Fruit fly (Drosophila melanogaster): ENCODE measurements around the gene dia.

The dia gene

DNA sequence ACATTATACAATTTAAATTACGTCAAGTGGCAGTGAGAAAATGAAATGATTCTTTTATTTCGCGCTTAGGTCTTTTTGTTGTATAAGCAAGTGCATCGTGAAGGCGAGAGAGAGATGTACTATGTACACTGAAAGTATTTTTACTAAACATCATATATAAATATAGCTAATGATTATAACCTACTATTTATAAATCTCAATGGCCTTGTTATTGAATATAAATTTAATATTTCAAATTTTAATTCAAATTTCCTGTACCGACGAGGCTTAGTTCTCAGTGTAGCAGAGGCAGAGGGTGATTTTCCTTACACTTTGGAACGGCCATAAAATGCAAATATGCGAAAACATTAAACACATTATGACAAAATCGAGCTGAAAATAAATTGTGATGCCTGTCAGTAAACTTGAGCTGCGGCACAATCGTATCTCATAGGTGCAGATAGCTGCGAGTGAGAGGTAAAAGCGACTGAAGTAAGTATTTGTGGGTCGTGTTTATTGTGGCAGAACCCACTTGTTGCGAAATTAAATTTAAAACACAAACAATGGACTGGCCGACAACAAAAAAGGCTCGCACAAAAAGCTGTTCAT, 4.1 kb downstream of the dia start (continued):
- TF ChIP-seq Hr38 (GFP tag; optimal IDR thresholded peaks at IDR 0.05): no peak
- TF ChIP-seq Met (GFP tag; optimal IDR thresholded peaks at IDR 0.05): peak; percentile 83
- peak; percentile 29 for TF ChIP-seq CG4318 (GFP tag; optimal IDR thresholded peaks at IDR 0.05)
- peak; percentile 60 for TF ChIP-seq CG6854 (GFP tag; optimal IDR thresholded peaks at IDR 0.05)
- TF ChIP-seq Sox15 (GFP tag; optimal IDR thresholded peaks at IDR 0.05): peak; percentile 67
- TF ChIP-seq CG11294 (GFP tag; IDR thresholded peaks at IDR 0.05): peak; percentile 76
- peak; percentile 55 for TF ChIP-seq Eip93F (GFP tag; optimal IDR thresholded peaks at IDR 0.05)
- TF ChIP-seq topi (GFP tag; optimal IDR thresholded peaks at IDR 0.05): peak; percentile 84
- peak; percentile 86 for TF ChIP-seq CG6163 (GFP tag; IDR thresholded peaks at IDR 0.05)
- TF ChIP-seq Sox14 (GFP tag; optimal IDR thresholded peaks at IDR 0.05): peak; percentile 52
- TF ChIP-seq esn (GFP tag; optimal IDR thresholded peaks at IDR 0.05): peak; percentile 86
- peak; percentile 41 to 56 for TF ChIP-seq salr (GFP tag; optimal IDR thresholded peaks at IDR 0.05)
- TF ChIP-seq CG8319 (GFP tag; optimal IDR thresholded peaks at IDR 0.05): peak; percentile 69
- peak; percentile 75 for TF ChIP-seq CG32006 (GFP tag; optimal IDR thresholded peaks at IDR 0.05)
- TF ChIP-seq Sox102F (GFP tag; optimal IDR thresholded peaks at IDR 0.05): peak; percentile 77
- peak; percentile 30 for TF ChIP-seq fd85E (GFP tag; optimal IDR thresholded peaks at IDR 0.05)
- TF ChIP-seq CG11762 (GFP tag; optimal IDR thresholded peaks at IDR 0.05; ENCODE audit: insufficient read depth): peak; percentile 64
- peak; percentile 76 for TF ChIP-seq CG10631 (GFP tag; optimal IDR thresholded peaks at IDR 0.05)
- peak; percentile 41 for TF ChIP-seq Ets21C (GFP tag; optimal IDR thresholded peaks at IDR 0.05)
- TF ChIP-seq Hr39 (GFP tag; optimal IDR thresholded peaks at IDR 0.05): peak; percentile 50
- TF ChIP-seq CG8119 (GFP tag; IDR thresholded peaks at IDR 0.05): peak; percentile 79
- TF ChIP-seq Eip75B (GFP tag; optimal IDR thresholded peaks at IDR 0.05): peak; percentile 57
- peak; percentile 64 for TF ChIP-seq vri (GFP tag; optimal IDR thresholded peaks at IDR 0.05)
- peak; percentile 77 for TF ChIP-seq cyc (GFP tag; optimal IDR thresholded peaks at IDR 0.05)

- TF ChIP-seq CG11762 (GFP tag; optimal IDR thresholded peaks at IDR 0.05; ENCODE audit: insufficient read depth) (no peak), net (GFP tag; optimal IDR thresholded peaks at IDR 0.05) (no peak), fd59A (GFP tag; optimal IDR thresholded peaks at IDR 0.05) (no peak), Ets21C (GFP tag; optimal IDR thresholded peaks at IDR 0.05) (no peak), Lpt (GFP tag; optimal IDR thresholded peaks at IDR 0.05) (no peak), CG9139 (GFP tag; optimal IDR thresholded peaks at IDR 0.05) (no peak), ss (GFP tag; optimal IDR thresholded peaks at IDR 0.05) (no peak), svp (GFP tag) (no peak), CG6163 (GFP tag; IDR thresholded peaks at IDR 0.05) (no peak), CG8632 (GFP tag; optimal IDR thresholded peaks at IDR 0.05) (no peak), dac (GFP tag; optimal IDR thresholded peaks at IDR 0.05) (no peak), cyc (GFP tag; optimal IDR thresholded peaks at IDR 0.05) (no peak), CG11902 (GFP tag; optimal IDR thresholded peaks at IDR 0.05) (no peak), CG8119 (GFP tag; IDR thresholded peaks at IDR 0.05) (no peak), Blimp-1 (GFP tag; optimal IDR thresholded peaks at IDR 0.05) (no peak)
These were observed 6.7 kb downstream of the dia start for dm6 chr2L:20764663-20765062.

DNA sequence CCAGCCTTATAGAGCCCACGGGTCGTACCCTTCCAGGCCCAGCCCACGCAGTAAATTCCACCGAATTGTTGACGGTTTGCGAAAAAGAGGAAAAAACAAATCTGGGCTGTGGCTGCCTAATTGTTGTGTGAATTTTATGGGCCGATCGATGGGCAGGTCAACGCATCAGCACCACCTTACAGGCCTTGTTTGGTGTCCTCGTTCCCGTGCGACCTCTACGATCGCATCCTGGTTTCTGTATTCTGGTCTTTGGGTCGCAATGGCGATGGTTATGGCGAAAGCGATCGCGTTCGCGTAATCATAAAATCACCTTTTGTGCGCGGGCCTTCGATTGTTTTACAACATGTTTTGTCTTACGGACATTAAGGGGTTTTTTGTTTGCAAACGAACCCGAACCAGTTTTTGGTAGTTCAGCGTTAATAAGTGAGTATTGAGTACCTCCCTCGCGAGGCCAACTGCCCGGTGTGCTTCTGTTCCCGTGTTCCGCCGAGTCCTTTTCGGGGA, 10.7 kb downstream of the dia start:
- TF ChIP-seq CG6792 (GFP tag; optimal IDR thresholded peaks at IDR 0.05): no peak
- TF ChIP-seq CG15336 (GFP tag; IDR thresholded peaks at IDR 0.05): no peak
- no peak for TF ChIP-seq ss (GFP tag; optimal IDR thresholded peaks at IDR 0.05)
- no peak for TF ChIP-seq CG6163 (GFP tag; IDR thresholded peaks at IDR 0.05)
- TF ChIP-seq Hr39 (GFP tag; optimal IDR thresholded peaks at IDR 0.05): no peak
- TF ChIP-seq Sox15 (GFP tag; optimal IDR thresholded peaks at IDR 0.05): no peak
- TF ChIP-seq achi (GFP tag; optimal IDR thresholded peaks at IDR 0.05): no peak
- TF ChIP-seq acj6 (GFP tag; optimal IDR thresholded peaks at IDR 0.05): no peak
- TF ChIP-seq cyc (GFP tag; optimal IDR thresholded peaks at IDR 0.05): no peak
- TF ChIP-seq spab (GFP tag; optimal IDR thresholded peaks at IDR 0.05): no peak
- TF ChIP-seq fd59A (GFP tag; optimal IDR thresholded peaks at IDR 0.05): no peak
- no peak for TF ChIP-seq svp (GFP tag)
- TF ChIP-seq CG6276 (GFP tag; optimal IDR thresholded peaks at IDR 0.05): no peak
- TF ChIP-seq Ets96B (tag; optimal IDR thresholded peaks at IDR 0.05): no peak
- no peak for TF ChIP-seq CG10669 (GFP tag; optimal IDR thresholded peaks at IDR 0.05)
- TF ChIP-seq vri (GFP tag; optimal IDR thresholded peaks at IDR 0.05): no peak
- no peak for TF ChIP-seq CG10631 (GFP tag; optimal IDR thresholded peaks at IDR 0.05)
- TF ChIP-seq Hr4 (GFP tag; optimal IDR thresholded peaks at IDR 0.05): no peak
- TF ChIP-seq lz (GFP tag; optimal IDR thresholded peaks at IDR 0.05): no peak
- no peak for TF ChIP-seq Hr38 (GFP tag; optimal IDR thresholded peaks at IDR 0.05)
